Worm (Caenorhabditis elegans) whole organism, L1 larva: ENCODE results near the gene srx-102.

Source experiments
- C04F5.9 ChIP-seq: sonication (generic microtip); optimal IDR thresholded peaks from 2 replicates; lab custom pipeline; 2016; ENCODE audit warnings: missing genetic modification characterization, missing compliant biosample characterization
- ceh-82 ChIP-seq, 3 experiments: fragments of 150-350 bp in 1 of 3; sonication (generic microtip) in 2 of 3; optimal IDR thresholded peaks; 2 replicates each; lab custom pipeline; 2014 to 2017; ENCODE audit warnings: missing biosample characterization in 3 of 3, missing genetic modification characterization in 3 of 3
- ces-1 ChIP-seq: fragments of 150-350 bp; optimal IDR thresholded peaks from 2 replicates; lab custom pipeline; 2014; ENCODE audit warnings: missing biosample characterization, missing genetic modification reagents, missing genetic modification characterization
- lin-15B ChIP-seq: fragments of 150-350 bp; sonication (generic microtip); optimal IDR thresholded peaks from 3 replicates; lab custom pipeline; 2014; ENCODE audit warnings: missing biosample characterization, missing genetic modification characterization
- mdl-1 ChIP-seq, 2 experiments: fragments of 150-350 bp; optimal IDR thresholded peaks; 2 replicates each; lab custom pipeline; 2014 to 2017; ENCODE audit warnings: missing biosample characterization in 2 of 2, missing genetic modification characterization in 2 of 2, inconsistent platforms in 1 of 2
- nhr-76 ChIP-seq: sonication (generic microtip); optimal IDR thresholded peaks from 2 replicates; lab custom pipeline; 2017; ENCODE audit warnings: missing biosample characterization, missing genetic modification characterization
- nhr-77 ChIP-seq: fragments of 150-350 bp; optimal IDR thresholded peaks from 2 replicates; lab custom pipeline; 2014; ENCODE audit warnings: missing biosample characterization, missing genetic modification characterization
- snpc-4 ChIP-seq: fragments of 150-350 bp; optimal IDR thresholded peaks from 2 replicates; lab custom pipeline; 2014; ENCODE audit warnings: missing biosample characterization, missing genetic modification characterization
- vab-15 ChIP-seq: sonication (generic microtip); optimal IDR thresholded peaks from 2 replicates; lab custom pipeline; 2017; ENCODE audit warnings: missing genotype, mild to moderate bottlenecking, missing genetic modification characterization, missing compliant biosample characterization
- ztf-11 ChIP-seq, 2 experiments: sonication (generic microtip); optimal IDR thresholded peaks; 2 replicates each; lab custom pipeline; 2016 to 2017; ENCODE audit warnings: missing genetic modification characterization in 2 of 2, missing biosample characterization in 1 of 2, missing compliant biosample characterization in 1 of 2

- TF ChIP-seq lin-15B (tag; lab: Kevin White, UChicago) (no peak), ztf-11 (tag; optimal IDR thresholded peaks at IDR 0.05; lab: Kevin White, UChicago) (no peak), ceh-82 (tag; optimal IDR thresholded peaks at IDR 0.05; lab: Kevin White, UChicago) (no peak), C04F5.9 (tag; lab: Kevin White, UChicago) (no peak), nhr-77 (tag; lab: Kevin White, UChicago) (no peak), ces-1 (GFP tag; lab: Kevin White, UChicago) (no peak), vab-15 (no peak), nhr-76 (tag; lab: Kevin White, UChicago) (no peak), mdl-1 (tag; optimal IDR thresholded peaks at IDR 0.05; lab: Kevin White, UChicago) (no peak), snpc-4 (tag; lab: Kevin White, UChicago) (no peak)
Observed at ce11 chrII:3675176-3675575, 19.4 kb downstream of the srx-102 start, which contains the start of gene F19B10.2.
